Worm (Caenorhabditis elegans): Measurements from ENCODE around the gene Y57G11C.33.
A peak's percentile ranks its signal among the peaks of the same experiment; 100 is the strongest.

Y57G11C.33 gene

ce11 chrIV:14612547-14613329, 44.1 kb upstream of the Y57G11C.33 start (continued):
- TF ChIP-seq rbr-2 (tag; optimal IDR thresholded peaks at IDR 0.05), result peak; percentile 1
- no peak for TF ChIP-seq mdt-29 (GFP tag; IDR thresholded peaks at IDR 0.05)
- TF ChIP-seq Y5F2A.4 (GFP tag; optimal IDR thresholded peaks at IDR 0.05), result no peak
- TF ChIP-seq nhr-42 (GFP tag; IDR thresholded peaks at IDR 0.05), result no peak
- TF ChIP-seq F26F4.8 (GFP tag; conservative IDR thresholded peaks at IDR 0.05), result no peak
- no peak for TF ChIP-seq saeg-2 (GFP tag; IDR thresholded peaks at IDR 0.05)
- no peak for TF ChIP-seq ceh-32 (tag; optimal IDR thresholded peaks at IDR 0.05; ENCODE audit: poor library complexity)
- no peak for TF ChIP-seq lir-3 (tag; optimal IDR thresholded peaks at IDR 0.05)
- TF ChIP-seq dpl-1 (GFP tag; optimal IDR thresholded peaks at IDR 0.05), result no peak
- no peak for TF ChIP-seq vab-7 (GFP tag; IDR thresholded peaks at IDR 0.05)
- no peak for TF ChIP-seq Y48G9A.11 (GFP tag; IDR thresholded peaks at IDR 0.05)
- no peak for TF ChIP-seq tag-97 (GFP tag; IDR thresholded peaks at IDR 0.05)
- TF ChIP-seq mxl-3 (GFP tag; optimal IDR thresholded peaks at IDR 0.05), result peak; percentile 27
- no peak for TF ChIP-seq fkh-10 (GFP tag; optimal IDR thresholded peaks at IDR 0.05)
- TF ChIP-seq daf-8 (GFP tag; IDR thresholded peaks at IDR 0.05), result no peak
- TF ChIP-seq nhr-6 (tag; optimal IDR thresholded peaks at IDR 0.05), result peak; percentile 31
- no peak for TF ChIP-seq T26A8.4 (GFP tag; IDR thresholded peaks at IDR 0.05)
- TF ChIP-seq T20F7.1 (GFP tag; optimal IDR thresholded peaks at IDR 0.05), result no peak
- TF ChIP-seq ceh-44 (GFP tag; IDR thresholded peaks at IDR 0.05), result no peak
- TF ChIP-seq ceh-20 (GFP tag; IDR thresholded peaks at IDR 0.05), result no peak
- TF ChIP-seq nhr-10 (tag; optimal IDR thresholded peaks at IDR 0.05), result peak; percentile 46
- TF ChIP-seq madf-5 (GFP tag; IDR thresholded peaks at IDR 0.05), result no peak
- no peak for TF ChIP-seq egl-27 (tag; optimal IDR thresholded peaks at IDR 0.05)
- no peak for TF ChIP-seq lim-7 (GFP tag; IDR thresholded peaks at IDR 0.05)
- no peak for TF ChIP-seq daf-12 (tag; optimal IDR thresholded peaks at IDR 0.05)
- TF ChIP-seq mdl-1 (tag; optimal IDR thresholded peaks at IDR 0.05), result peak; percentile 39 to 67
- TF ChIP-seq ceh-62 (tag; optimal IDR thresholded peaks at IDR 0.05), result no peak
- no peak for TF ChIP-seq spr-3 (GFP tag; optimal IDR thresholded peaks at IDR 0.05)
- TF ChIP-seq hif-1 (tag; optimal IDR thresholded peaks at IDR 0.05), result peak in 1 of 2 experiments; percentile 91

- TF ChIP-seq ces-1 (GFP tag; optimal IDR thresholded peaks at IDR 0.05), result no peak
- TF ChIP-seq aha-1 (tag), result peak; percentile 64
- TF ChIP-seq R02D3.7 (tag; optimal IDR thresholded peaks at IDR 0.05), result no peak
- TF ChIP-seq ztf-7 (tag; optimal IDR thresholded peaks at IDR 0.05), result no peak
- no peak for TF ChIP-seq dve-1 (tag; optimal IDR thresholded peaks at IDR 0.05; ENCODE audit: insufficient read depth)
- no peak for TF ChIP-seq lsy-2 (tag; optimal IDR thresholded peaks at IDR 0.05)
- peak; percentile 33 for TF ChIP-seq nhr-11 (tag; optimal IDR thresholded peaks at IDR 0.05)
- no peak for TF ChIP-seq F37D6.2 (tag; optimal IDR thresholded peaks at IDR 0.05)
- TF ChIP-seq F44E2.7 (GFP tag; IDR thresholded peaks at IDR 0.05), result no peak
- no peak for TF ChIP-seq lir-3 (tag; optimal IDR thresholded peaks at IDR 0.05)
- TF ChIP-seq unc-62 (GFP tag; optimal IDR thresholded peaks at IDR 0.05 in 1 of 2), result peak in 1 of 2 experiments; percentile 71
- no peak for TF ChIP-seq unc-62 (tag; optimal IDR thresholded peaks at IDR 0.05)
- no peak for TF ChIP-seq snpc-4 (tag; optimal IDR thresholded peaks at IDR 0.05)
These were observed 43.5 kb upstream of the Y57G11C.33 start for ce11 chrIV:14613375-14613774.

All from whole organism, L4 larva.